Worm (Caenorhabditis elegans) whole organism, L4/young adult: ENCODE results near the gene str-204.

ENCODE experiments used
- W03F9.2 ChIP-seq: fragments of 150-350 bp; optimal IDR thresholded peaks from 2 replicates; lab custom pipeline; 2014; ENCODE audit warnings: missing biosample characterization, missing genetic modification characterization
- dao-5 ChIP-seq: sonication (generic microtip); optimal IDR thresholded peaks from 2 replicates; lab custom pipeline; 2016; ENCODE audit warnings: missing genotype, missing genetic modification characterization, moderate library complexity, missing compliant biosample characterization
- him-1 ChIP-seq: sonication (generic microtip); optimal IDR thresholded peaks from 2 replicates; lab custom pipeline; 2016; ENCODE audit warnings: missing genotype, missing genetic modification reagents, missing genetic modification characterization, missing compliant biosample characterization

DNA sequence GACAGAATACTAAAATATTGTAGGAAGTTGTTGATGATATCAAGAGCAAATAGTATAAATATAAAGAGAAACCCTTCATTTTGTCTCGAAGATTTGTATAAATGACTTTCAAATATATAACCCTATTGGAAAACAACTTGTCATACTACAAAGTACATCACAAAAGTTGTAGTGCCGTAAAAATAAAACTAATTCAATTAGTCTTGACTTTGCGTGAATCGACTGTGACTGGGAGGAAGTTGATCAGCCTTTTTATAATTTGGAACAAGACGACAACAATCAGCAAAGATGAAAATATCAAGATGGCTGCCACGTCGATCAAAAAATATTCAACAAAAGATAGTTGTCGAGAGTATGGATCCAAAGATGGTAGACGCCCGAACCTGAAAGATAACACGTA, 17.6 kb upstream of the str-204 start, which contains the start of gene ugt-40:
- TF ChIP-seq W03F9.2 (tag; lab: Kevin White, UChicago) (no peak), him-1 (tag; lab: Kevin White, UChicago) (no peak), dao-5 (tag; lab: Kevin White, UChicago) (no peak)
